Worm (Caenorhabditis elegans) whole organism, L4/young adult: ENCODE measurements around the gene mfsd-13.2.

Experiments
- W03F9.2 ChIP-seq: fragments of 150-350 bp; optimal IDR thresholded peaks from 2 replicates; lab custom pipeline; 2014; ENCODE audit warnings: missing biosample characterization, missing genetic modification characterization
- dao-5 ChIP-seq: sonication (generic microtip); optimal IDR thresholded peaks from 2 replicates; lab custom pipeline; 2016; ENCODE audit warnings: missing genotype, missing genetic modification characterization, moderate library complexity, missing compliant biosample characterization
- him-1 ChIP-seq: sonication (generic microtip); optimal IDR thresholded peaks from 2 replicates; lab custom pipeline; 2016; ENCODE audit warnings: missing genotype, missing genetic modification reagents, missing genetic modification characterization, missing compliant biosample characterization

The mfsd-13.2 gene

DNA sequence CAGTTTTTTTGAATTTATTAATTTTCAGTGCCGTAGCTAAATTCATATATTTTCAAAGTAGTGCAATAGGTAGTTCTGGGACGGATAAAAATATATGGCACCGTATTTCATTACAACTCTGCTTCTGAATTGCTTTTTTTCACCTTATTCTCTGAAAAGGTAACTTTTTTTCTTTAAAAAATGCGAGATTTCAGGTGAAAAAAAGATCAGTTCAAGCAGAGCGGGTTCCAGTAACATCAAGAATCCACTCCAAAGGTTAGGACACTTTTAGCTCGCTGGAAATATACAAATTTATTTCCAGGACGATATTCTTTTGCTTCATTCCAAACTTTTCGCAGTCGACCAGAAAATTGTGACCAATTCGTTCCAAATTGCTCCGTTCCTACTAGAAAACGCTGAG, 17.6 kb downstream of the mfsd-13.2 start, which contains the start of gene T07F8.1:
Gene T07F8.1, plus strand, starts transcription at position 301 of the 400 bp plus-strand sequence.
- no peak for TF ChIP-seq him-1 (tag; lab: Kevin White, UChicago)
- TF ChIP-seq dao-5: no peak
- no peak for TF ChIP-seq W03F9.2 (tag; lab: Kevin White, UChicago)

DNA sequence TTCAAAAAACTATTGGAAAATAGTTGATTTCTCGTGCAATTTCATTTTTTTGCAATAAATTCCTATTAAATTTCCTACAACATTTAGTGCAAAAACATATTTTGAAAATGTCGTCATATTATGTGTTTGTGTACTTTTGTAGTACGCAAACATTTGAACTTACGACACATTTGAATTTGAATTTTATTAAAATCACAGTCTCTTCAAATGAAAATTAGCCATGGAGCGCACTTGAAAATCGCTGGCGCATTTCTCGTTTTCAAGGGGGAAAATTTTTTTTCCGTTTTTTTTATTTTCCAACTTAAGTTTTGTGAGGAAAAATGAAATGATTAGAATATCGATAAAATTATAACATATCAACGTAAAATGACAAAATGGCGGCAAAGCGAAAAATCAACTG, 18.1 kb downstream of the mfsd-13.2 start:
- TF ChIP-seq dao-5 (no peak), W03F9.2 (tag; lab: Kevin White, UChicago) (peak; percentile 56)

ce11 chrII:7146240-7146639, 19.4 kb downstream of the mfsd-13.2 start:
- no peak for TF ChIP-seq him-1 (tag; lab: Kevin White, UChicago)
- no peak for TF ChIP-seq dao-5
- no peak for TF ChIP-seq W03F9.2 (tag; lab: Kevin White, UChicago)

DNA sequence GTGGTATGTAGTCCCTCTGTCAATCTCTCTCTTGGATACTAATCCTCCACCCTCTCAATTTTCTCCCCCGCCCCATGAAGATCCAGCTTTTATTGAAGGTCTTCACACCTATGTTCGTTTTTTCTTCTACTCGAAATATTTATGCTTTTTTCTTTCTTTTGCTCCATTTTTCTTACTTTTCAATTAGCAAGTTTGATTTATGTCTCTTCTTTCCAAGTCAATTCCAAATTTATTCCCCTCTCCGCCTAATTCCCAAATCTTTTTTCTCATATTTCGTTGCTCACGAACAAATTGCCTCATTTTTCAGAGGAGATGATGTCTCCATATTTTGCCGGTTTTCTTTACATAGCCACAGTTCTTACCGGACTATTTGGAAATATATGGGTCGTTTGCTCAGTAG, 21.3 kb downstream of the mfsd-13.2 start, which contains the start of gene npr-31:
Gene npr-31, plus strand, starts transcription at position 301 of the 400 bp plus-strand sequence.
- TF ChIP-seq W03F9.2 (tag; lab: Kevin White, UChicago): no peak
- no peak for TF ChIP-seq him-1 (tag; lab: Kevin White, UChicago)
- TF ChIP-seq dao-5: no peak

ce11 chrII:7139064-7139463, 26.6 kb downstream of the mfsd-13.2 start:
- TF ChIP-seq W03F9.2 (tag; lab: Kevin White, UChicago): no peak

DNA sequence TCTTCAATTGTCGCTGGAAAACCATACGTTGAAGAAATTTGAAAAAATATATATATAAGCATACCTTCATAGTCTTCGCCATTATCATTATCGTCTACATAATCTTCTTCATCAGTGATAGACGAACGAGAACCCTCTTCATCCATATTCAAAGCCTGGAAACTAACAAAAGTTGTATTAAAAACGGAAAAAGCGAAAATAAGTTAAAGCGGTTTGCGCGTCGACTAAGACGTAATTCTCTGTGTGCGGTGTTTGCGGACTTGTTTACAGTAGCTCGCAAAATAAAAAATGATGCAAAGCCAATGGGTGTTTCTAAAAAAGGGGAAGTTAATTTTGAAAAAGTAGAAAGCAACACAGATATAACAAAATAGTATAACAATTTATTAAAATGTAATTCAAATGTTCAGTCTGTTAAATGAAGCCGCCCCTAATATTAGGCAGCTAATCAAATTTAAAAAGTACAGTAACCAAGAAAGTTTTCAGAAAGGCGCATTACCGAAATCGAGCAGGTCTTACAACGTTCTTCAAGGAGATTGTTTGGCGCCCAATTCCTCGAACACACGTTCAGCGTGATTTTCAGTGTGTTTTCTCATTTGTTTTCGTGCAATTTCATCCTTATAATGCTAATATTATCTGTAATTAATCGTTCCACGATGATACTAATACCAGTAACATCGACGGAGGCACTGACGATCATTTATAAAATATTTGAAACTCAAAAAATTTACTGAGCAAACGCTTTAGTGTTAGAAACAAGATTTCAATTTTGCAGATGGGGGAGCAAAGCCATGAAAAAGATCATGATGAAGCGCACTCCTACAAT, 33.6 kb downstream of the mfsd-13.2 start, which contains the start of the genes T07F8.4 and gld-3:
Gene T07F8.4, minus strand, starts transcription at position 162 of the 823 bp plus-strand sequence.
Gene gld-3, plus strand, starts transcription at position 773 of the 823 bp plus-strand sequence.
- TF ChIP-seq him-1 (tag; lab: Kevin White, UChicago) (no peak), W03F9.2 (tag; lab: Kevin White, UChicago) (peak; percentile 47)

- TF ChIP-seq W03F9.2 (tag; lab: Kevin White, UChicago) (no peak), him-1 (tag; lab: Kevin White, UChicago) (no peak), dao-5 (no peak)
Observed at ce11 chrII:7126457-7126856, 39.2 kb downstream of the mfsd-13.2 start, which contains the start of gene F10E7.1. Gene F10E7.1 (plus strand): TSS chrII:7126757.

- TF ChIP-seq him-1 (tag; lab: Kevin White, UChicago) (no peak), W03F9.2 (tag; lab: Kevin White, UChicago) (no peak), dao-5 (no peak)
Observed at ce11 chrII:7122661-7123418, 42.8 kb downstream of the mfsd-13.2 start, which contains the start of gene F10E7.11. Gene F10E7.11 (minus strand): TSS chrII:7122892.

DNA sequence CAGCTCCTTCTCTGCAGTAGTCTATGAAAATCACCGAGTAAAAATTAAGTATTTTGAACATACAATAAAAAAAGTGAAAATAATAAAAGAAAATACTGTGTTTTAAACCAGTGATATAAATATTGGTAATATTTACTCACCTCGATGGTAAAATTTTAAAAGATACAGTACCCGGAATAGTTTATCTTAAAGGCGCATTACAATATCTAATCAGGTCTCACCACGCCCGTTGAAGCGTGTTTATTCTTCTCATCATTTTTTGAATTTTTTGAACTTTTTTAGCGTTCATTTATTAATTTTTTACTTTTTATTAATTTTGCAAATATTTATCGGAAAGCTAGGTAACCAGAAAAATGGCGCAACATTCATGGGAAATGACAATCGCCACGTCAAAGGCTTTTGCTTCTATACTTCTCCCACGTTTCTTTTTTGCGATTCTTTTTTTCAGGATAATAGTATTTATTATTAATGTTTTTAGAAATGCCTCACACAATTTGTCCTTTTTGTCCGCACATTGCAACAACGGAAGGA, 43.8 kb downstream of the mfsd-13.2 start, which contains the start of gene F10E7.2:
Gene F10E7.2, plus strand, starts transcription at position 481 of the 531 bp plus-strand sequence.
- no peak for TF ChIP-seq him-1 (tag; lab: Kevin White, UChicago)
- no peak for TF ChIP-seq W03F9.2 (tag; lab: Kevin White, UChicago)
- TF ChIP-seq dao-5: no peak

DNA sequence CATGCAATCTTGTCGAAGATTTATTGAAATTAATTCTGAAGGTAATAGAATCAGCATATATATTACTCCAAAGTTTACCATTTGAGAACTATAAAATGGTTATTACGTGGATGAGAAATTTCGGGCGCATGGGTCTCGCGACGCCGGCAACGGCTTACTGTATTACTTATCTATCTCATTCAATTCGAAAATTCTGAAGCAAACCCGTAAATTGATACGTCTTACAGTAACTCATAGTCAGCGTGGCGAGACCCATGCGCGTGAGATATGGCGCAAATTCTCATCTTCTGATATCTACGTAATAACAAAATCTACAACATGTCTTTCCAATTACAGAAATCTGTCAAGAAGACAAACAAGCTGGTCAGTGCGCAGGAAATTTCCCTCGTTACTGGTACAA, 46.1 kb downstream of the mfsd-13.2 start:
- TF ChIP-seq W03F9.2 (tag; lab: Kevin White, UChicago) (no peak), him-1 (tag; lab: Kevin White, UChicago) (no peak), dao-5 (no peak)

DNA sequence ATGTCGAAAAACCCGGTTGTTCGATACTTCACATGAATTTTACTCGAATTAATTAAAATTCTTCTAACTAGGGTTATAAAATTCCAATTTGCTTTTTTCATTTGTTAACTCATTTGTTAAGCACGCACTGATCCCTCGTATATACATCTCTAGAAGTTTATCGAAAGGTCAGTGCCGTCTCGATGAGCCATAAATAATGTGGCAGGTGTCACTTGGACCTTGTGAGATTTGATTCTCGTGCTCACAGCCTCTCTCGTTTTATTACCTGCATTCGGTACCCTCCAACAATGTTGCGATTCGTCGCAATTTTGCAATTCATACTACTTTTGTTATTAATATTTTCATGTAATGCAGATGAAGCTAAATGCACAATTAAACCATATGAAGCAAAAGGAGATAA, 49.3 kb downstream of the mfsd-13.2 start, which contains the start of gene spon-1:
Gene spon-1, plus strand, starts transcription at position 208 of the 400 bp plus-strand sequence.
- no peak for TF ChIP-seq him-1 (tag; lab: Kevin White, UChicago)
- TF ChIP-seq dao-5: no peak
- no peak for TF ChIP-seq W03F9.2 (tag; lab: Kevin White, UChicago)

DNA sequence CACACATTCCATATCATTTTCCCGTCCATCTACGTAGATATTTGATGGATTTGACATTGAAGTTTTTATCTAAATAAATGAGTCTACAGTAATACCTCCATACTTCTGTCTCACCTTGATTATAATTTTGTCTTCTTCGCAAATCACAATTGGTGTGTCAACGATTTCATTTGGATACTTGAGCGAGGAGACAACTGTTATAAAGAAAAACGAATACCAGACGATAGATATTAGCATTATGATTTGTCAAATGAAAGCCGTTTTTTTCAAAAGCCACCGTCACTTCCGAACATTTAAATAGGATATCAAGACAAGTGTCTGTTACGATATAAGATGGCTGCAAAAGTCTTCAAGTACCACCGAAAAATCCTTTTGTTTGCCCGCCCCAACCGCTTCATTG, 50.0 kb downstream of the mfsd-13.2 start, which contains the start of gene cutl-5:
Gene cutl-5, minus strand, starts transcription at position 269 of the 400 bp plus-strand sequence.
- TF ChIP-seq dao-5 (no peak), W03F9.2 (tag; lab: Kevin White, UChicago) (no peak), him-1 (tag; lab: Kevin White, UChicago) (no peak)

- TF ChIP-seq him-1 (tag; lab: Kevin White, UChicago): no peak
- no peak for TF ChIP-seq W03F9.2 (tag; lab: Kevin White, UChicago)
- no peak for TF ChIP-seq dao-5
Observed at ce11 chrII:7112780-7113179, 52.9 kb downstream of the mfsd-13.2 start, which contains the start of gene F10E7.6. Gene F10E7.6 (plus strand): TSS chrII:7113080.
